Fruit fly (Drosophila melanogaster): Measurements from ENCODE around the gene CG34447.
A peak's percentile ranks its signal among the peaks of the same experiment; 100 is the strongest.

The CG34447 gene

dm6 chr2L:2467722-2468372 lies 48.0 kb upstream of the CG34447 start (continued):
- TF ChIP-seq CG2120 (GFP tag; optimal IDR thresholded peaks at IDR 0.05) (peak; percentile 19), Ptx1 (GFP tag; IDR thresholded peaks at IDR 0.05) (peak; percentile 59), CG10209 (GFP tag; optimal IDR thresholded peaks at IDR 0.05) (peak; percentile 20), Meics (GFP tag; optimal IDR thresholded peaks at IDR 0.05) (peak; percentile 28), kni (GFP tag; optimal IDR thresholded peaks at IDR 0.05) (no peak), CG2678 (tag; optimal IDR thresholded peaks at IDR 0.05) (peak; percentile 61), chinmo (GFP tag; IDR thresholded peaks at IDR 0.05; ENCODE audit: partially characterized antibody) (0 out of 4 replicates have a peak, but pooled peaks have one; percentile 31), fd3F (GFP tag; optimal IDR thresholded peaks at IDR 0.05) (peak; percentile 32), dmrt99B (tag; optimal IDR thresholded peaks at IDR 0.05) (peak; percentile 2), ttk (GFP tag; IDR thresholded peaks at IDR 0.05) (0 out of 2 replicates have a peak, but pooled peaks have one; percentile 18), CG7372 (GFP tag; IDR thresholded peaks at IDR 0.05) (0 out of 2 replicates have a peak, but pooled peaks have one; percentile 16), CG12236 (GFP tag; optimal IDR thresholded peaks at IDR 0.05) (no peak), CG7556 (GFP tag; optimal IDR thresholded peaks at IDR 0.05) (peak; percentile 27), ind (GFP tag; optimal IDR thresholded peaks at IDR 0.05) (peak; percentile 11), CG8281 (tag; optimal IDR thresholded peaks at IDR 0.05) (no peak), pros (GFP tag; optimal IDR thresholded peaks at IDR 0.05) (no peak), CG5245 (GFP tag; optimal IDR thresholded peaks at IDR 0.05) (no peak), lab (GFP tag; optimal IDR thresholded peaks at IDR 0.05) (peak; percentile 60), jing (GFP tag; optimal IDR thresholded peaks at IDR 0.05) (no peak), dati (GFP tag; IDR thresholded peaks at IDR 0.05) (no peak), Opbp (GFP tag; IDR thresholded peaks at IDR 0.05; ENCODE audit: partially characterized antibody) (no peak), H2.0 (GFP tag; IDR thresholded peaks at IDR 0.05) (peak; percentile 36; the same call in 1 of the 2 replicates), NC2α (GFP tag; optimal IDR thresholded peaks at IDR 0.05) (no peak), Dek (tag; optimal IDR thresholded peaks at IDR 0.05) (peak; percentile 13), kah (GFP tag; optimal IDR thresholded peaks at IDR 0.05) (no peak), yki (optimal IDR thresholded peaks at IDR 0.05) (no peak), CG15011 (GFP tag; optimal IDR thresholded peaks at IDR 0.05) (no peak), pan (optimal IDR thresholded peaks at IDR 0.05) (no peak), pan (GFP tag; optimal IDR thresholded peaks at IDR 0.05 in 1 of 2, IDR thresholded peaks at IDR 0.05 in 1 of 2) (peak in 1 of 2 experiments; percentile 53), Drgx (GFP tag; IDR thresholded peaks at IDR 0.05) (no peak), CG11560 (tag; IDR thresholded peaks at IDR 0.05) (no peak), Camta (GFP tag; optimal IDR thresholded peaks at IDR 0.05) (no peak), CG9215 (GFP tag; IDR thresholded peaks at IDR 0.05) (peak; percentile 42; the same call in 1 of the 2 replicates), CG13424 (tag; optimal IDR thresholded peaks at IDR 0.05) (peak; percentile 15), CG15269 (tag; optimal IDR thresholded peaks at IDR 0.05) (peak; percentile 58), CG1233 (GFP tag; optimal IDR thresholded peaks at IDR 0.05) (no peak), Max (GFP tag; optimal IDR thresholded peaks at IDR 0.05) (no peak), tap (tag; optimal IDR thresholded peaks at IDR 0.05) (no peak), Aef1 (GFP tag; IDR thresholded peaks at IDR 0.05) (peak; percentile 65), tup (GFP tag; optimal IDR thresholded peaks at IDR 0.05) (no peak), Bteb2 (GFP tag; optimal IDR thresholded peaks at IDR 0.05) (no peak), CG14050 (GFP tag; IDR thresholded peaks at IDR 0.05) (no peak; the same call in 2 of the 3 replicates), CG14667 (GFP tag; IDR thresholded peaks at IDR 0.05) (peak; percentile 15; the same call in 1 of the 2 replicates), CG9797 (GFP tag; optimal IDR thresholded peaks at IDR 0.05) (no peak), insv (GFP tag; optimal IDR thresholded peaks at IDR 0.05) (no peak), Spps (tag; optimal IDR thresholded peaks at IDR 0.05) (no peak), dimm (GFP tag; IDR thresholded peaks at IDR 0.05) (peak; percentile 47; the same call in 1 of the 2 replicates), sob (GFP tag; IDR thresholded peaks at IDR 0.05) (peak; percentile 60), Hr51 (GFP tag; optimal IDR thresholded peaks at IDR 0.05) (peak in 1 of 2 experiments; percentile 49), rib (GFP tag; IDR thresholded peaks at IDR 0.05) (0 out of 2 replicates have a peak, but pooled peaks have one; percentile 21)

Measured in whole organism, embryonic.